Worm (Caenorhabditis elegans) whole organism, L3 larva: ENCODE results near the gene F59F5.7.

Experiments
- aly-2 ChIP-seq: fragments of 150-350 bp; optimal IDR thresholded peaks from 2 replicates; lab custom pipeline; 2014; ENCODE audit warnings: missing biosample characterization, missing genetic modification characterization
- ama-1 ChIP-seq: fragments of 150-350 bp; optimal IDR thresholded peaks from 2 replicates; lab custom pipeline; 2018
- ceh-82 ChIP-seq: fragments of 150-350 bp; optimal IDR thresholded peaks from 2 replicates; lab custom pipeline; 2014; ENCODE audit warnings: missing biosample characterization, missing genetic modification characterization
- fos-1 ChIP-seq: fragments of 150-350 bp; optimal IDR thresholded peaks from 2 replicates; lab custom pipeline; 2014; ENCODE audit warnings: missing biosample characterization, missing genetic modification characterization
- mdl-1 ChIP-seq: fragments of 150-350 bp; optimal IDR thresholded peaks from 2 replicates; lab custom pipeline; 2014; ENCODE audit warnings: missing biosample characterization, missing genetic modification characterization
- pha-4 ChIP-seq: fragments of 150-350 bp; optimal IDR thresholded peaks from 2 replicates; lab custom pipeline; 2014; ENCODE audit warnings: missing biosample characterization, missing genetic modification reagents, missing genetic modification characterization
- sea-2 ChIP-seq: fragments of 150-350 bp; sonication (generic microtip); optimal IDR thresholded peaks from 4 replicates; lab custom pipeline; 2014; ENCODE audit warnings: missing biosample characterization, missing genetic modification reagents, missing genetic modification characterization
- ztf-4 ChIP-seq: fragments of 150-350 bp; optimal IDR thresholded peaks from 2 replicates; lab custom pipeline; 2014; ENCODE audit warnings: missing biosample characterization, missing genetic modification characterization

- no peak for TF ChIP-seq sea-2 (GFP tag; lab: Kevin White, UChicago)
- no peak for TF ChIP-seq ceh-82 (tag; lab: Kevin White, UChicago)
- peak; percentile 90 for TF ChIP-seq pha-4 (tag; lab: Kevin White, UChicago)
- no peak for TF ChIP-seq aly-2 (tag; lab: Kevin White, UChicago)
- no peak for TF ChIP-seq ama-1 (lab: Kevin White, UChicago)
- TF ChIP-seq mdl-1 (tag; lab: Kevin White, UChicago), result no peak
- no peak for TF ChIP-seq fos-1 (tag; lab: Kevin White, UChicago)
- no peak for TF ChIP-seq ztf-4
Observed at ce11 chrX:10576410-10576809, 17.1 kb downstream of the F59F5.7 start.
